Fruit fly (Drosophila melanogaster) whole organism, embryonic: Measurements from ENCODE around the gene CSN3.

Source experiments
- CG10979 ChIP-seq: fragments of 200-800 bp; sonication (Bioruptor generic); optimal IDR thresholded peaks from 2 replicates; lab custom pipeline; 2018; ENCODE audit warnings: missing biosample characterization, mild to moderate bottlenecking, missing genetic modification characterization, moderate library complexity
- CG14710 ChIP-seq: fragments of 200-800 bp; sonication (Bioruptor generic); optimal IDR thresholded peaks from 3 replicates; lab custom pipeline; 2019; ENCODE audit warnings: missing biosample characterization, mild to moderate bottlenecking, missing genetic modification characterization, moderate library complexity
- CG14965 ChIP-seq: fragments of 200-800 bp; sonication (Bioruptor generic); optimal IDR thresholded peaks from 2 replicates; lab custom pipeline; 2016; ENCODE audit warnings: missing biosample characterization, missing genetic modification characterization, borderline replicate concordance
- CG15269 ChIP-seq: fragments of 200-800 bp; sonication (Bioruptor generic); optimal IDR thresholded peaks from 2 replicates; lab custom pipeline; 2018; ENCODE audit warnings: missing biosample characterization, mild to moderate bottlenecking, missing genetic modification characterization, moderate library complexity
- CG15696 ChIP-seq: fragments of 200-800 bp; sonication (Bioruptor generic); optimal IDR thresholded peaks from 2 replicates; lab custom pipeline; 2019; ENCODE audit warnings: missing biosample characterization, mild to moderate bottlenecking, missing genetic modification characterization, moderate library complexity
- CG1603 ChIP-seq: fragments of 200-800 bp; sonication (Bioruptor generic); optimal IDR thresholded peaks from 2 replicates; lab custom pipeline; 2019; ENCODE audit warnings: missing biosample characterization, mild to moderate bottlenecking, missing genetic modification characterization, moderate library complexity
- CG17829 ChIP-seq: fragments of 200-800 bp; optimal IDR thresholded peaks from 2 replicates; lab custom pipeline; 2019; ENCODE audit warnings: missing biosample characterization, mild to moderate bottlenecking, missing genetic modification characterization, moderate library complexity
- CG30020 ChIP-seq: fragments of 200-800 bp; optimal IDR thresholded peaks from 2 replicates; lab custom pipeline; 2019; ENCODE audit warnings: missing biosample characterization, mild to moderate bottlenecking, missing genetic modification characterization, moderate library complexity
- CG33557 ChIP-seq: fragments of 200-800 bp; sonication (Bioruptor generic); optimal IDR thresholded peaks from 2 replicates; lab custom pipeline; 2019; ENCODE audit warnings: missing biosample characterization, mild to moderate bottlenecking, missing genetic modification characterization, moderate library complexity
- CG4328 ChIP-seq: fragments of 200-800 bp; sonication (Bioruptor generic); optimal IDR thresholded peaks from 3 replicates; lab custom pipeline; 2017; ENCODE audit warnings: missing biosample characterization, missing genetic modification reagents, missing genetic modification characterization
- CG4360 ChIP-seq: fragments of 200-800 bp; sonication (Bioruptor generic); IDR thresholded peaks from 2 replicates; pipeline ENCODE4 v1.3.6; 2022; ENCODE audit warnings: missing biosample characterization, missing genetic modification characterization
- CG43689 ChIP-seq: fragments of 200-800 bp; sonication (Bioruptor generic); IDR thresholded peaks from 2 replicates; pipeline ENCODE4 v1.3.6; 2022; ENCODE audit warnings: missing biosample characterization, missing genetic modification characterization
- CG6175 ChIP-seq: fragments of 200-800 bp; sonication (Bioruptor generic); IDR thresholded peaks from 3 replicates; pipeline ENCODE4 v1.3.6; 2022; ENCODE audit warnings: missing biosample characterization, missing genetic modification characterization
- CG6765 ChIP-seq: fragments of 200-800 bp; sonication (Bioruptor generic); optimal IDR thresholded peaks from 3 replicates; lab custom pipeline; 2017; ENCODE audit warnings: missing biosample characterization, mild to moderate bottlenecking, missing genetic modification characterization
- CG6813 ChIP-seq: fragments of 200-800 bp; sonication (Bioruptor generic); optimal IDR thresholded peaks from 2 replicates; lab custom pipeline; 2017; ENCODE audit warnings: missing biosample characterization, missing genetic modification characterization, mild to moderate bottlenecking, moderate library complexity, missing genetic modification reagents
- CG7271 ChIP-seq: fragments of 200-800 bp; sonication (Bioruptor generic); optimal IDR thresholded peaks from 2 replicates; lab custom pipeline; 2018; ENCODE audit warnings: missing biosample characterization, mild to moderate bottlenecking, missing genetic modification characterization, moderate library complexity
- CG7556 ChIP-seq: fragments of 200-800 bp; sonication (Bioruptor generic); optimal IDR thresholded peaks from 2 replicates; lab custom pipeline; 2017; ENCODE audit warnings: missing biosample characterization, mild to moderate bottlenecking, missing genetic modification characterization
- CG8388 ChIP-seq: fragments of 200-800 bp; sonication (Bioruptor generic); optimal IDR thresholded peaks from 2 replicates; lab custom pipeline; 2019; ENCODE audit warnings: missing biosample characterization, mild to moderate bottlenecking, missing genetic modification characterization, moderate library complexity
- CG8924 ChIP-seq: fragments of 200-800 bp; optimal IDR thresholded peaks from 3 replicates; lab custom pipeline; 2019; ENCODE audit warnings: missing biosample characterization, mild to moderate bottlenecking, missing genetic modification characterization, moderate library complexity
- Ets65A ChIP-seq: fragments of 200-800 bp; sonication (Bioruptor generic); peaks from one replicate; lab custom pipeline; 2016; ENCODE audit warnings: missing biosample characterization, missing genetic modification characterization
- Ets97D ChIP-seq: fragments of 200-800 bp; sonication (Bioruptor generic); optimal IDR thresholded peaks from 3 replicates; lab custom pipeline; 2016; ENCODE audit warnings: missing biosample characterization, missing genetic modification characterization
- HLHmδ ChIP-seq: fragments of 200-800 bp; sonication (Bioruptor generic); optimal IDR thresholded peaks from 2 replicates; lab custom pipeline; 2018; ENCODE audit warnings: missing biosample characterization, mild to moderate bottlenecking, missing genetic modification characterization, moderate library complexity
- MTF-1 ChIP-seq: fragments of 200-800 bp; sonication (Bioruptor generic); optimal IDR thresholded peaks from 2 replicates; lab custom pipeline; 2018; ENCODE audit warnings: missing biosample characterization, mild to moderate bottlenecking, missing genetic modification characterization, borderline replicate concordance
- Med ChIP-seq: fragments of 200-800 bp; sonication (Bioruptor generic); peaks from one replicate; lab custom pipeline; 2016; ENCODE audit warnings: missing biosample characterization, missing genetic modification characterization, mild to moderate bottlenecking, inconsistent platforms, moderate library complexity
- Mrtf ChIP-seq: fragments of 200-800 bp; sonication (Bioruptor generic); IDR thresholded peaks from 3 replicates; pipeline ENCODE4 v1.3.6; 2022; ENCODE audit warnings: missing biosample characterization, missing genetic modification characterization
- Nf-YB ChIP-seq: fragments of 200-800 bp; sonication (Bioruptor generic); optimal IDR thresholded peaks from 3 replicates; lab custom pipeline; 2019; ENCODE audit warnings: missing biosample characterization, mild to moderate bottlenecking, missing genetic modification characterization, moderate library complexity
- Nf-YC ChIP-seq: fragments of 200-800 bp; optimal IDR thresholded peaks from 3 replicates; lab custom pipeline; 2019; ENCODE audit warnings: missing biosample characterization, mild to moderate bottlenecking, missing genetic modification characterization, moderate library complexity
- dati ChIP-seq: fragments of 200-800 bp; sonication (Bioruptor generic); IDR thresholded peaks from 2 replicates; pipeline ENCODE4 v1.3.6; 2022; ENCODE audit warnings: missing biosample characterization, missing genetic modification characterization
- eyg ChIP-seq: fragments of 200-800 bp; sonication (Bioruptor generic); optimal IDR thresholded peaks from 3 replicates; lab custom pipeline; 2016; ENCODE audit warnings: missing biosample characterization, missing genetic modification characterization
- fd64A ChIP-seq: fragments of 200-800 bp; sonication (Bioruptor generic); optimal IDR thresholded peaks from 3 replicates; lab custom pipeline; 2018; ENCODE audit warnings: missing biosample characterization, mild to moderate bottlenecking, missing genetic modification characterization
- gcm ChIP-seq: fragments of 200-800 bp; sonication (Bioruptor generic); optimal IDR thresholded peaks from 2 replicates; lab custom pipeline; 2019; ENCODE audit warnings: missing biosample characterization, mild to moderate bottlenecking, missing genetic modification characterization, moderate library complexity
- kni ChIP-seq: fragments of 200-800 bp; sonication (Bioruptor generic); optimal IDR thresholded peaks from 3 replicates; lab custom pipeline; 2017; ENCODE audit warnings: mild to moderate bottlenecking, missing biosample characterization, missing genetic modification reagents, missing genetic modification characterization
- pfk ChIP-seq: fragments of 200-800 bp; sonication (Bioruptor generic); optimal IDR thresholded peaks from 2 replicates; lab custom pipeline; 2018; ENCODE audit warnings: missing biosample characterization, mild to moderate bottlenecking, missing genetic modification characterization, moderate library complexity
- phol ChIP-seq: fragments of 200-800 bp; sonication (Bioruptor generic); optimal IDR thresholded peaks from 3 replicates; lab custom pipeline; 2018; ENCODE audit warnings: missing biosample characterization, mild to moderate bottlenecking, missing genetic modification characterization, moderate library complexity
- pros ChIP-seq: fragments of 200-800 bp; sonication (Bioruptor generic); optimal IDR thresholded peaks from 3 replicates; lab custom pipeline; 2019; ENCODE audit warnings: missing biosample characterization, mild to moderate bottlenecking, missing genetic modification characterization, moderate library complexity
- pzg ChIP-seq: fragments of 200-800 bp; sonication (Bioruptor generic); optimal IDR thresholded peaks from 3 replicates; lab custom pipeline; 2018; ENCODE audit warnings: missing biosample characterization, mild to moderate bottlenecking, missing genetic modification characterization, moderate library complexity
- repo ChIP-seq: fragments of 200-800 bp; sonication (Bioruptor generic); optimal IDR thresholded peaks from 2 replicates; lab custom pipeline; 2016; ENCODE audit warnings: missing biosample characterization, missing genetic modification characterization
- seq ChIP-seq: fragments of 200-800 bp; sonication (Bioruptor generic); IDR thresholded peaks from 2 replicates; pipeline ENCODE4 v1.3.6; 2022; ENCODE audit warnings: missing biosample characterization, missing genetic modification characterization
- sim ChIP-seq: fragments of 200-800 bp; sonication (Bioruptor generic); IDR thresholded peaks from 2 replicates; pipeline ENCODE4 v1.3.6; 2022; ENCODE audit warnings: missing biosample characterization, missing genetic modification characterization
- so ChIP-seq: fragments of 200-800 bp; sonication (Bioruptor generic); IDR thresholded peaks from 3 replicates; pipeline ENCODE4 v1.3.6; 2022; ENCODE audit warnings: missing biosample characterization, missing genetic modification characterization
- sob ChIP-seq: fragments of 200-800 bp; sonication (Bioruptor generic); IDR thresholded peaks from 2 replicates; pipeline ENCODE4 v1.3.6; 2022; ENCODE audit warnings: missing biosample characterization, missing genetic modification characterization
- tin ChIP-seq: fragments of 200-800 bp; sonication (Bioruptor generic); optimal IDR thresholded peaks from 3 replicates; lab custom pipeline; 2016; ENCODE audit warnings: missing biosample characterization, missing genetic modification characterization
- tll ChIP-seq, 2 experiments: fragments of 200-800 bp in 1 of 2; fragments of >200 bp in 1 of 2; sonication (Bioruptor generic) in 1 of 2; optimal IDR thresholded peaks; 2 replicates each; lab custom pipeline; 2017 to 2019; ENCODE audit warnings: missing biosample characterization in 2 of 2, missing genetic modification characterization in 2 of 2, mild to moderate bottlenecking in 1 of 2, moderate library complexity in 1 of 2
- trem ChIP-seq: fragments of 200-800 bp; optimal IDR thresholded peaks from 3 replicates; lab custom pipeline; 2019; ENCODE audit warnings: missing biosample characterization, mild to moderate bottlenecking, missing genetic modification characterization, moderate library complexity
- zen ChIP-seq: fragments of 200-800 bp; sonication (Bioruptor generic); optimal IDR thresholded peaks from 3 replicates; lab custom pipeline; 2018; ENCODE audit warnings: missing biosample characterization, mild to moderate bottlenecking, missing genetic modification characterization, moderate library complexity

The CSN3 gene

DNA sequence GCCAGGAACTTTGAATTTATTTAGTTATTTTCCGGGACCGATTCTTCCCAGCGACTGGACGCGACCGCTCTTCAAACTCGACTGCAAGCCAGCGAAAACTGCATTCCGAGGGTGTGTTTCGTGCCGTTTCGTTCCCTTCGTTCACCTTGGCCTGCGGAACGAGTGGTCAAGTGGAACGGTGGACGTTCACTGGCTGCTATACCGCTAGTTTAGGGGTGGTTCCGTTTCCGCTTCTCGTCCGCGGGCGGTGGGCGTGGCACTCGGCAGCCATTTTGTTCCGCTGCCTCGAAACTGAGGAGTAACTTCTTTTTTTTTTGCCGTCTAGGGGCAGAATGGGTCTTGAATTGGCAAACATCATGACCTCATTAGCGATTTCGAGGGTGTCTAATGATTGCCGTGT is 48.7 kb downstream of the CSN3 start, which contains the start of gene Six4 (continued):
- TF ChIP-seq repo (no peak), CG6765 (GFP tag; lab: Kevin White, UChicago) (no peak), sob (GFP tag; lab: Robert Waterston, UW) (no peak), fd64A (GFP tag; lab: Kevin White, UChicago) (peak; percentile 43), Nf-YB (GFP tag; lab: Kevin White, UChicago) (peak; percentile 95), pzg (no peak), CG14710 (tag; lab: Kevin White, UChicago) (peak; percentile 24), CG7556 (GFP tag; lab: Kevin White, UChicago) (no peak), Ets65A (GFP tag; lab: Kevin White, UChicago) (peak; percentile 41), CG43689 (GFP tag; lab: Robert Waterston, UW) (no peak), trem (tag; lab: Kevin White, UChicago) (peak; percentile 18), CG10979 (tag; lab: Kevin White, UChicago) (peak; percentile 13), pfk (GFP tag; lab: Kevin White, UChicago) (peak; percentile 99), CG6175 (GFP tag; lab: Robert Waterston, UW) (0 out of 3 replicates have a peak, but pooled peaks have one; percentile 12), CG15269 (tag; lab: Kevin White, UChicago) (no peak), MTF-1 (GFP tag; lab: Kevin White, UChicago) (peak; percentile 32), Ets97D (GFP tag; lab: Kevin White, UChicago) (peak; percentile 83), CG14965 (GFP tag; lab: Kevin White, UChicago) (no peak), kni (GFP tag; lab: Kevin White, UChicago) (peak; percentile 54), CG8924 (tag; lab: Kevin White, UChicago) (peak; percentile 40), dati (GFP tag; lab: Robert Waterston, UW) (no peak), gcm (peak; percentile 24), CG4328 (GFP tag; lab: Kevin White, UChicago) (peak; percentile 7), CG6813 (peak; percentile 49), Nf-YC (tag; lab: Kevin White, UChicago) (peak; percentile 94), Med (GFP tag; lab: Kevin White, UChicago) (peak; percentile 34), sim (0 out of 2 replicates have a peak, but pooled peaks have one; percentile 44), eyg (no peak), CG30020 (tag; lab: Kevin White, UChicago) (peak; percentile 8), CG17829 (tag; lab: Kevin White, UChicago) (peak; percentile 41), zen (tag; lab: Kevin White, UChicago) (peak; percentile 28), CG7271 (tag; lab: Kevin White, UChicago) (peak; percentile 72), so (GFP tag; lab: Robert Waterston, UW) (peak; percentile 64; the same call in 1 of the 3 replicates), Mrtf (0 out of 3 replicates have a peak, but pooled peaks have one; percentile 34), seq (GFP tag; lab: Robert Waterston, UW) (peak; percentile 89), tin (no peak), CG1603 (tag; lab: Kevin White, UChicago) (peak; percentile 5), phol (tag; lab: Kevin White, UChicago) (peak; percentile 56), CG33557 (peak; percentile 63), HLHmδ (GFP tag; lab: Kevin White, UChicago) (peak; percentile 96), CG8388 (peak; percentile 27), CG4360 (GFP tag; lab: Robert Waterston, UW) (no peak), pros (GFP tag; lab: Kevin White, UChicago) (peak; percentile 26), CG15696 (peak; percentile 28), tll (GFP tag; optimal IDR thresholded peaks at IDR 0.05; lab: Kevin White, UChicago) (peak in 1 of 2 experiments; percentile 2)
